Worm (Caenorhabditis elegans): ENCODE measurements around the gene T24C4.10.

Gene T24C4.10

DNA sequence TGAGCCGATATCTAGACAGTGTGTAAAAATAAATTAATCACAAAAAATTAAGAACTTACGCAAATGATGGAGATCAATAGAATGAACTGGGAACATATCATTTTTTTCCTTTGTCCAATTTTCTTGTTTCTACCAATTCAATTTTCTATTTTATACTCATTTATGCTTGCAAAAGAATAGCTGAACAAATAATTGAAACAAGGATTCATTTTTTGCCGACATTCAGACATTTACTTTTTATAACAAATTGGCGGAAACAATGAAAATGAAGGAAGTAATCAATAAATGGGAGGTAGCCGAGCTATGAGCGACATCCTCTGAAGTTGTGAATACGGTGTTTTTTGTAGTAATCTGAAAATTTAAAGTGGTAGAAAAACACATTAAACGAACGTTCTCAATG lies 25.9 kb upstream of the T24C4.10 start, which contains the start of gene idpp-13:
Gene idpp-13 (minus strand): TSS at position 101 of the 400 bp plus-strand sequence.
- TF ChIP-seq alr-1 (tag; optimal IDR thresholded peaks at IDR 0.05) (no peak), Y55F3AM.14 (GFP tag; optimal IDR thresholded peaks at IDR 0.05) (no peak), gmeb-1 (tag; optimal IDR thresholded peaks at IDR 0.05) (no peak), nhr-129 (tag; optimal IDR thresholded peaks at IDR 0.05) (no peak), blmp-1 (tag; optimal IDR thresholded peaks at IDR 0.05; ENCODE audit: insufficient read depth) (no peak), sem-4 (tag; optimal IDR thresholded peaks at IDR 0.05) (no peak), peb-1 (tag; optimal IDR thresholded peaks at IDR 0.05) (no peak), nhr-21 (tag; optimal IDR thresholded peaks at IDR 0.05) (no peak), ceh-82 (tag; optimal IDR thresholded peaks at IDR 0.05) (no peak), lin-13 (GFP tag; optimal IDR thresholded peaks at IDR 0.05) (no peak), ztf-4 (tag; optimal IDR thresholded peaks at IDR 0.05) (no peak), ZK546.5 (tag; optimal IDR thresholded peaks at IDR 0.05) (no peak), mab-5 (tag; optimal IDR thresholded peaks at IDR 0.05) (no peak)

DNA sequence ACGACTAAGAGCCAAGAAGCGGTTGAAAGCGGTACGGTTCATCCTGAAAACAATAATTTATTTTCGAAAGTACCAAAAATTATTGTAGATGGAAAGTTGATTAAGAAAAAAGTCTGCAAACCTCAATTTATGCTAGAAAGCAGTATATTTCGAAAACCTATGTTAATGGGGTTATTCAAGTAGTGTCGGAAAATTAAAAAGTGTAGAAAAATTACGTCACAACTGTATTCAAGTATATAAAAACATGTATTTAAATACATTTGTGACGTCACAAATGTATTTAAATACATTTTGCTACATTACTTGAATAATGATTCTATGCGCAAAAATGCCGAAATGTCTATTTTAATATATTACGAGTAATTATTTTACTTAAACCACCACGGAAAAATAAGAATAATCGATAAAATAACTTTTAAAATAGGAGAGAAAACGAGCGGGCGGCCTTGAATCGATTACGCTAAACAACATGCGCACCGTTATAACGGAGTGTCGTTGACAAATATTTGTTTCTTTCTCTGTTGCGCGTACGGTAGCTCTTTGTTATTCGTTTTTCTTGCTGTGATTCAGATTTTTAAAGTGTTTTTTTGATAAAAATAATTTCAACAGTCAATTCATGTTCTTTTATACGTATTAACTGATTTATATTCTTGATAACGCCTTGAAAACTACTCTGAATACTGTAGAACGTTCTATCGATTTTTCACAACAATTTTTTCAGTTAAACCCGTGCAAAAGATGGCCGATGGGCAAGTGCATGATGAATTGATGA lies 19.7 kb upstream of the T24C4.10 start, which contains the start of the genes F23H11.5 and bra-2:
Gene F23H11.5 (minus strand): TSS at position 51 of the 772 bp plus-strand sequence.
Gene bra-2 (plus strand): TSS at position 722 of the 772 bp plus-strand sequence.
- TF ChIP-seq nhr-129 (tag; optimal IDR thresholded peaks at IDR 0.05) (peak; percentile 4), unc-55 (GFP tag; optimal IDR thresholded peaks at IDR 0.05) (peak; percentile 69), crh-2 (tag; optimal IDR thresholded peaks at IDR 0.05) (peak; percentile 23), mdl-1 (tag; optimal IDR thresholded peaks at IDR 0.05) (no peak), skn-1 (tag; optimal IDR thresholded peaks at IDR 0.05) (no peak), C34F6.9 (tag; optimal IDR thresholded peaks at IDR 0.05) (peak; percentile 63), lsy-2 (tag; optimal IDR thresholded peaks at IDR 0.05) (peak in 1 of 2 experiments; percentile 70)

DNA sequence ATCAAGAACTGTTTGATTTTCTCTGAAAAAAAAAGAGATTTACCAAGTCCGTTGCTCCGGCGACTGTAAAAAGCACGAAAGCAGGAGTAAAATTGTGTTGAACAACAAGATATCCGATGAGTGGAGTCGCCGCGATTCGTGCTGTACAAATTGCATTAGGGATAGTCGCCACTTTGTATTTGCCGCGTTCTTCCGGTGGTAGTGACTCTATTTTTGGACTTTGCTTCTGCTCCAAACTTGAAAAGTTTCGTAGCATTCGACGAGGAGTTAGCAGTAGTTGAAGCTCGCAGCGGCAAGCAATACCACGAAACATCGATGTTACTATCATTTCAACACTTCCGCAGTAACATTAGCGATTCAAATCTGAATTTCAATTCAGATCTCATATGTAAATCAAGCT lies 18.5 kb upstream of the T24C4.10 start, which contains the start of gene crls-1:
Gene crls-1 (minus strand): TSS at position 363 of the 400 bp plus-strand sequence.
- no peak for TF ChIP-seq unc-62 (GFP tag; optimal IDR thresholded peaks at IDR 0.05)
- TF ChIP-seq elt-3 (tag; optimal IDR thresholded peaks at IDR 0.05) = no peak
- peak in 1 of 2 experiments; percentile 14 for TF ChIP-seq lsy-2 (tag; optimal IDR thresholded peaks at IDR 0.05)

DNA sequence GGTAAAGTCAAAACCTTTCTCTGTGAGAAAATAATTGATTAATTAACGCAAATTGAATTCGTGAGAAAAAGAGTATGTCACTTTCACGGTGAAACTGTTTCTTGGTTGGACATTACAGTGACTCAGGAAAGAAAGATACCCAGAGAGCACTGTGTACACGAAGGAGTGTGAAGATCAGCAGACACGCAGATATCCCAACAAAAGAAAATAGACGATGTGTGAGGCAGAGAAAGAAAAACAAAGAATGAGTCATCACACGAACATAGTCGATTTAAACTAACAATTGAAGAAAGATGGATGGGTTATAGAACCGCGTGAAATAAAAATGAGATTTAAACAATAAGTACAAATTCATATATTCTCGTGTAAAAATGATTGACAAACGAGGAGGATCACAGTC lies 16.9 kb upstream of the T24C4.10 start:
- TF ChIP-seq ceh-82 (tag; optimal IDR thresholded peaks at IDR 0.05) = no peak
- TF ChIP-seq nhr-10 (tag; optimal IDR thresholded peaks at IDR 0.05) = no peak
- no peak for TF ChIP-seq nhr-77 (tag; optimal IDR thresholded peaks at IDR 0.05)
- TF ChIP-seq fos-1 (tag; optimal IDR thresholded peaks at IDR 0.05) = peak; percentile 93
- TF ChIP-seq dmd-4 (tag; optimal IDR thresholded peaks at IDR 0.05) = no peak
- TF ChIP-seq elt-3 (tag; optimal IDR thresholded peaks at IDR 0.05) = no peak
- no peak for TF ChIP-seq mdl-1 (tag; optimal IDR thresholded peaks at IDR 0.05)
- TF ChIP-seq skn-1 (tag; optimal IDR thresholded peaks at IDR 0.05) = no peak
- TF ChIP-seq nhr-6 (tag; optimal IDR thresholded peaks at IDR 0.05) = no peak
- TF ChIP-seq crh-2 (tag; optimal IDR thresholded peaks at IDR 0.05) = no peak
- no peak for TF ChIP-seq nhr-11 (tag; optimal IDR thresholded peaks at IDR 0.05)
- TF ChIP-seq C34F6.9 (tag; optimal IDR thresholded peaks at IDR 0.05) = peak; percentile 41
- TF ChIP-seq lsy-2 (tag; optimal IDR thresholded peaks at IDR 0.05) = peak in 1 of 2 experiments; percentile 31
- TF ChIP-seq nhr-25 (tag; optimal IDR thresholded peaks at IDR 0.05) = peak; percentile 22
- TF ChIP-seq nhr-129 (tag; optimal IDR thresholded peaks at IDR 0.05) = peak; percentile 59
- no peak for TF ChIP-seq egl-27 (tag; optimal IDR thresholded peaks at IDR 0.05)
- TF ChIP-seq ama-1 (optimal IDR thresholded peaks at IDR 0.05) = no peak
- no peak for TF ChIP-seq sma-3 (GFP tag; optimal IDR thresholded peaks at IDR 0.05)
- no peak for TF ChIP-seq unc-55 (GFP tag; optimal IDR thresholded peaks at IDR 0.05)
- no peak for TF ChIP-seq ztf-11 (tag; optimal IDR thresholded peaks at IDR 0.05)

DNA sequence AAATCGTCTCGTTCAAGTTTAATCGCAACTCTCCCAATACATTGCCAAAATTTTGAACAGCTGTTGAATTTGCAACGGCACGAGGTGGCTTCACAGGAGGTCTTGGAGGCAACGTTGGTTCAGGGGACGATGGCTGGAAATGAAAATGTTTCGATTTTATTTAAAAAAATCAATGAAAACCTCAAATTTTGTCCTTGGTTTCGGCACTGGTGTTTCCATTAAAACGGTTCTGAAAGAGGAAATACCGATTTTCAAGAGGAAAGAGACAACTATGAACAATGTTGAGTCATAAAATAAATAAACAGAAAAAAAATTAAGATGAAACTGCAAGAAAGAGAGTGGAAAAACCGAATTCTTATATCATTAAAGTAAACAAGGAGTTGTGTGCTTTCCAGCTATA lies 16.3 kb upstream of the T24C4.10 start, which contains the start of gene F23H11.4:
Gene F23H11.4 (minus strand): TSS at position 229 of the 400 bp plus-strand sequence.
- TF ChIP-seq zag-1 (tag; optimal IDR thresholded peaks at IDR 0.05) (no peak), elt-3 (tag; optimal IDR thresholded peaks at IDR 0.05) (no peak), fos-1 (tag; optimal IDR thresholded peaks at IDR 0.05) (no peak), snpc-4 (tag; optimal IDR thresholded peaks at IDR 0.05) (no peak), Y55F3AM.14 (GFP tag; optimal IDR thresholded peaks at IDR 0.05) (no peak), lsy-2 (tag; optimal IDR thresholded peaks at IDR 0.05) (no peak), F13H6.1 (tag; optimal IDR thresholded peaks at IDR 0.05) (no peak), unc-39 (tag; optimal IDR thresholded peaks at IDR 0.05) (no peak), nhr-21 (tag; optimal IDR thresholded peaks at IDR 0.05) (no peak), alr-1 (tag; optimal IDR thresholded peaks at IDR 0.05) (no peak), egl-27 (tag; optimal IDR thresholded peaks at IDR 0.05) (no peak), nhr-77 (tag; optimal IDR thresholded peaks at IDR 0.05) (no peak), dmd-4 (tag; optimal IDR thresholded peaks at IDR 0.05) (no peak)

Measured in whole organism, L2 larva.